Fruit fly (Drosophila melanogaster) whole organism, embryonic: ENCODE data around the gene CG17202.

Source experiments
- Abd-B ChIP-seq: fragments of 200-800 bp; sonication (Bioruptor generic); optimal IDR thresholded peaks from 2 replicates; lab custom pipeline; 2018; ENCODE audit warnings: missing biosample characterization, mild to moderate bottlenecking, missing genetic modification characterization, moderate library complexity
- Asciz ChIP-seq: fragments of 200-800 bp; sonication (Bioruptor generic); optimal IDR thresholded peaks from 2 replicates; lab custom pipeline; 2017; ENCODE audit warnings: missing biosample characterization, mild to moderate bottlenecking, missing genetic modification characterization, missing genetic modification reagents
- CG15269 ChIP-seq: fragments of 200-800 bp; sonication (Bioruptor generic); optimal IDR thresholded peaks from 2 replicates; lab custom pipeline; 2018; ENCODE audit warnings: missing biosample characterization, mild to moderate bottlenecking, missing genetic modification characterization, moderate library complexity
- CG16813 ChIP-seq: fragments of 200-800 bp; sonication (Bioruptor generic); IDR thresholded peaks from 3 replicates; pipeline ENCODE4 v1.3.6; 2022; ENCODE audit warnings: missing biosample characterization, missing genetic modification characterization; ENCODE audit not compliant: partially characterized antibody
- CG17802 ChIP-seq: fragments of 200-800 bp; sonication (Bioruptor generic); optimal IDR thresholded peaks from 2 replicates; lab custom pipeline; 2018; ENCODE audit warnings: missing biosample characterization, mild to moderate bottlenecking, missing genetic modification characterization, moderate library complexity
- CG4404 ChIP-seq: fragments of 200-800 bp; sonication (Bioruptor generic); IDR thresholded peaks from 2 replicates; pipeline ENCODE4 v1.3.6; 2022; ENCODE audit warnings: missing biosample characterization, missing genetic modification characterization
- ab ChIP-seq: fragments of 200-800 bp; sonication (Bioruptor generic); optimal IDR thresholded peaks from 2 replicates; lab custom pipeline; 2016; ENCODE audit warnings: missing biosample characterization, missing genetic modification characterization
- ase ChIP-seq: fragments of 200-800 bp; sonication (Bioruptor generic); IDR thresholded peaks from 3 replicates; pipeline ENCODE4 v1.3.6; 2022; ENCODE audit warnings: missing biosample characterization, missing genetic modification characterization
- gem ChIP-seq: fragments of 200-800 bp; sonication (Bioruptor generic); optimal IDR thresholded peaks from 2 replicates; lab custom pipeline; 2019; ENCODE audit warnings: missing biosample characterization, mild to moderate bottlenecking, missing genetic modification characterization, moderate library complexity
- inv ChIP-seq: fragments of 200-800 bp; sonication (Bioruptor generic); IDR thresholded peaks from 2 replicates; pipeline ENCODE4 v1.3.6; 2022; ENCODE audit warnings: missing biosample characterization, missing genetic modification characterization; ENCODE audit not compliant: partially characterized antibody
- org-1 ChIP-seq: fragments of 200-800 bp; sonication (Bioruptor generic); optimal IDR thresholded peaks from 2 replicates; lab custom pipeline; 2017; ENCODE audit warnings: missing biosample characterization, missing genetic modification characterization
- shn ChIP-seq: fragments of 200-800 bp; sonication (Bioruptor generic); optimal IDR thresholded peaks from 3 replicates; lab custom pipeline; 2016; ENCODE audit warnings: missing biosample characterization, missing genetic modification characterization

DNA sequence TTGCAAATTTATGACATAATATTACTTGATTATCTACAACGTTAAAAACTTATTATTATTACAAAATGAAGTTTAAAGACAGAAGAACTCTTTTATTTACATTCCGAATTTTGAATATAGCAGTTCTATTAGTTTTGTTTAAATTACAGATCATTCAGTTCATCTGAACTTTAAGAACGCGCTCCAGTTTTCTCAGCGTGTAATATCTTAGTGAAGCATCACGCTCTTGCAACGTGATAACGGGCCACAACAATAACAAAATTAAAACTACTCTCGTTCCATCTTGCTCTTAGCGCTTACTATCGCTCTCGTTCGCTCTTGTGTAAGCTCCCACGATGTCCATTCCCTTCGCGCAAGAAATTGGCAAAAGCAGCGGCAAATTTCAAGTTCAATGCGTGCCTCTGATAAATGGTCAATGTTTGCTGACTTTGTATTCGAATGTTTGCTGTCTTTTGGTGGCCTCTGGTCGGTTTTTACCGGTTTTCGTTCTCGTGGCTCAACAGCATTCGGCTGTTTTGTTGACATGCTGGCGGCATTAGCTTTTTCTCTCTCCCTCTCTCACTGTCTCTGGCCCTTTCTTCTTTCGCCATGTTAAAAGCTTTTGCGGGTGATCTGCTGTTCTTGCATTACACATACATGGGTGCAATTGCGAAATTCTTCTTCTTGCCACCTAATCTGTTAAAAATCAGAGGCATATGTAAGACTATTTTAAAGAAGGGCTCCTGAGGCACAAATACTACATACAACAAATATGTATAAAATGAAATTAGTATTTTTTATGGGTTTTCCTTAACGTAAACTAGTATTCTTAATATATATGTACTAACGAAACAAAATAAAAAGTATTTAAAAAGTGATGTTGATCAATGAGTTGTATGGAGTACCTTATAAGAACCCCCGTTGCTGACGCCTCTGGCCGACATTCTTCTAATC is 20.3 kb downstream of the CG17202 start:
- TF ChIP-seq CG4404 (GFP tag; lab: Robert Waterston, UW), result no peak
- TF ChIP-seq gem, result peak; percentile 54
- TF ChIP-seq CG17802 (tag; lab: Kevin White, UChicago), result no peak
- TF ChIP-seq Asciz, result no peak
- TF ChIP-seq CG16813 (GFP tag; lab: Robert Waterston, UW), result no peak
- TF ChIP-seq Abd-B (GFP tag; lab: Kevin White, UChicago), result no peak
- TF ChIP-seq org-1 (GFP tag; lab: Kevin White, UChicago), result peak; percentile 3
- TF ChIP-seq ase, result no peak
- TF ChIP-seq CG15269 (tag; lab: Kevin White, UChicago), result peak; percentile 71
- no peak for TF ChIP-seq ab (GFP tag; lab: Kevin White, UChicago)
- no peak for TF ChIP-seq inv
- no peak for TF ChIP-seq shn (GFP tag; lab: Kevin White, UChicago)
